Worm (Caenorhabditis elegans) whole organism, L4 larva: Measurements from ENCODE around the gene rpn-1.

ENCODE experiments used
- F37D6.2 ChIP-seq: sonication (generic microtip); optimal IDR thresholded peaks from 2 replicates; lab custom pipeline; 2016; ENCODE audit warnings: mild to moderate bottlenecking, missing genetic modification characterization, missing compliant biosample characterization
- R02D3.7 ChIP-seq: fragments of 150-350 bp; sonication (generic microtip); optimal IDR thresholded peaks from 3 replicates; lab custom pipeline; 2014; ENCODE audit warnings: missing biosample characterization, missing genetic modification characterization
- Y48G9A.11 ChIP-seq: fragments of 200-800 bp; sonication (Bioruptor generic); IDR thresholded peaks from 2 replicates; pipeline ENCODE4 v1.3.6; 2022; ENCODE audit warnings: missing genetic modification reagents, missing genetic modification characterization, missing compliant biosample characterization
- aha-1 ChIP-seq: fragments of 150-350 bp; peaks from one replicate; lab custom pipeline; 2014; ENCODE audit warnings: missing biosample characterization, missing genetic modification characterization
- ceh-20 ChIP-seq: fragments of 200-800 bp; sonication (Bioruptor generic); IDR thresholded peaks from 2 replicates; pipeline ENCODE4 v1.3.6; 2022; ENCODE audit warnings: missing genetic modification reagents, missing genetic modification characterization, missing compliant biosample characterization
- ceh-28 ChIP-seq: fragments of 150-350 bp; optimal IDR thresholded peaks from 2 replicates; lab custom pipeline; 2014; ENCODE audit warnings: missing biosample characterization, missing genetic modification reagents, missing genetic modification characterization
- ceh-32 ChIP-seq: sonication (generic microtip); optimal IDR thresholded peaks from 2 replicates; lab custom pipeline; 2016; ENCODE audit warnings: mild to moderate bottlenecking, missing genetic modification characterization, missing compliant biosample characterization; ENCODE audit not compliant: poor library complexity
- ceh-44 ChIP-seq: fragments of 200-800 bp; sonication (Bioruptor generic); IDR thresholded peaks from 2 replicates; pipeline ENCODE4 v1.3.6; 2022; ENCODE audit warnings: missing genetic modification reagents, missing genetic modification characterization, missing compliant biosample characterization
- ceh-62 ChIP-seq: sonication (generic microtip); optimal IDR thresholded peaks from 2 replicates; lab custom pipeline; 2017; ENCODE audit warnings: missing biosample characterization, missing genetic modification characterization
- ctbp-1 ChIP-seq: fragments of 200-800 bp; sonication (Bioruptor generic); IDR thresholded peaks from 2 replicates; pipeline ENCODE4 v1.3.6; 2022; ENCODE audit warnings: missing genetic modification reagents, missing genetic modification characterization, missing compliant biosample characterization
- daf-12 ChIP-seq: fragments of 150-350 bp; optimal IDR thresholded peaks from 2 replicates; lab custom pipeline; 2014; ENCODE audit warnings: missing biosample characterization, missing genetic modification reagents, missing genetic modification characterization
- daf-16 ChIP-seq, 3 experiments: sonication (generic microtip); optimal IDR thresholded peaks; 2 replicates each; lab custom pipeline; 2016 to 2017; ENCODE audit warnings: missing genetic modification characterization in 3 of 3, missing genetic modification reagents in 3 of 3, mild to moderate bottlenecking in 2 of 3, missing compliant biosample characterization in 2 of 3, missing biosample characterization in 1 of 3, moderate library complexity in 1 of 3
- dpl-1 ChIP-seq: fragments of 150-350 bp; optimal IDR thresholded peaks from 2 replicates; lab custom pipeline; 2014; ENCODE audit warnings: missing biosample characterization, missing genetic modification reagents, missing genetic modification characterization
- dve-1 ChIP-seq: sonication (generic microtip); optimal IDR thresholded peaks from 2 replicates; lab custom pipeline; 2017; ENCODE audit warnings: antibody characterized with exemption, mild to moderate bottlenecking, missing genetic modification characterization, missing compliant biosample characterization; ENCODE audit not compliant: insufficient read depth
- egl-43 ChIP-seq: fragments of 200-800 bp; sonication (Bioruptor generic); IDR thresholded peaks from 2 replicates; pipeline ENCODE4 v1.3.6; 2022; ENCODE audit warnings: missing genetic modification reagents, missing genetic modification characterization, missing compliant biosample characterization
- hlh-30 ChIP-seq: sonication (generic microtip); optimal IDR thresholded peaks from 2 replicates; lab custom pipeline; 2017; ENCODE audit warnings: antibody characterized with exemption, mild to moderate bottlenecking, missing genetic modification characterization, missing compliant biosample characterization; ENCODE audit not compliant: insufficient read depth
- hmg-1.1 ChIP-seq: fragments of 200-800 bp; sonication (Bioruptor generic); IDR thresholded peaks from 2 replicates; pipeline ENCODE4 v1.3.6; 2022; ENCODE audit warnings: missing genetic modification reagents, missing genetic modification characterization, missing compliant biosample characterization
- lsy-2 ChIP-seq, 2 experiments: fragments of 150-350 bp in 1 of 2; sonication (generic microtip) in 1 of 2; optimal IDR thresholded peaks; 2 replicates each; lab custom pipeline; 2014 to 2017; ENCODE audit warnings: missing biosample characterization in 2 of 2, missing genetic modification characterization in 2 of 2
- mdl-1 ChIP-seq, 2 experiments: fragments of 150-350 bp in 1 of 2; sonication (generic microtip) in 1 of 2; optimal IDR thresholded peaks; 2 replicates each; lab custom pipeline; 2014 to 2017; ENCODE audit warnings: missing biosample characterization in 2 of 2, missing genetic modification characterization in 2 of 2
- mep-1 ChIP-seq: fragments of 150-350 bp; sonication (generic microtip); optimal IDR thresholded peaks from 3 replicates; lab custom pipeline; 2014; ENCODE audit warnings: missing biosample characterization, missing genetic modification characterization
- mes-2 ChIP-seq: sonication (generic microtip); optimal IDR thresholded peaks from 2 replicates; lab custom pipeline; 2016; ENCODE audit warnings: missing genotype, mild to moderate bottlenecking, missing genetic modification characterization, missing compliant biosample characterization; ENCODE audit not compliant: poor library complexity, severe bottlenecking
- mxl-2 ChIP-seq: fragments of 200-800 bp; sonication (Bioruptor generic); conservative IDR thresholded peaks from 2 replicates; pipeline ENCODE4 v1.3.6; 2022; ENCODE audit warnings: missing genetic modification reagents, missing genetic modification characterization, missing compliant biosample characterization
- mxl-3 ChIP-seq: fragments of 200-800 bp; sonication (Bioruptor generic); optimal IDR thresholded peaks from 2 replicates; lab custom pipeline; 2018; ENCODE audit warnings: mild to moderate bottlenecking, missing genetic modification characterization, missing compliant biosample characterization
- nhr-102 ChIP-seq: sonication (generic microtip); optimal IDR thresholded peaks from 2 replicates; lab custom pipeline; 2016; ENCODE audit warnings: mild to moderate bottlenecking, missing genetic modification characterization, moderate library complexity, missing compliant biosample characterization
- nhr-237 ChIP-seq: sonication (generic microtip); optimal IDR thresholded peaks from 2 replicates; lab custom pipeline; 2017; ENCODE audit warnings: missing biosample characterization, missing genetic modification characterization
- nhr-6 ChIP-seq: fragments of 150-350 bp; optimal IDR thresholded peaks from 2 replicates; lab custom pipeline; 2014; ENCODE audit warnings: missing biosample characterization, missing genetic modification characterization
- nhr-76 ChIP-seq: fragments of 150-350 bp; optimal IDR thresholded peaks from 2 replicates; lab custom pipeline; 2014; ENCODE audit warnings: missing biosample characterization, missing genetic modification characterization
- rbr-2 ChIP-seq: sonication (generic microtip); optimal IDR thresholded peaks from 2 replicates; lab custom pipeline; 2016; ENCODE audit warnings: missing genotype, missing genetic modification characterization, missing compliant biosample characterization
- saeg-2 ChIP-seq: fragments of 200-800 bp; sonication (Bioruptor generic); IDR thresholded peaks from 2 replicates; pipeline ENCODE4 v1.3.6; 2022; ENCODE audit warnings: missing genetic modification reagents, missing genetic modification characterization, missing compliant biosample characterization
- tag-97 ChIP-seq: fragments of 200-800 bp; sonication (Bioruptor generic); IDR thresholded peaks from 2 replicates; pipeline ENCODE4 v1.3.6; 2022; ENCODE audit warnings: missing genetic modification characterization, missing compliant biosample characterization
- unc-130 ChIP-seq: sonication (generic microtip); optimal IDR thresholded peaks from 2 replicates; lab custom pipeline; 2016; ENCODE audit warnings: missing genetic modification reagents, missing genetic modification characterization, missing compliant biosample characterization
- unc-62 ChIP-seq, 3 experiments: fragments of 150-350 bp in 1 of 3; sonication (generic microtip); optimal IDR thresholded peaks in 2 of 3; peaks in 1 of 3; 1 replicate in 1 of 3; 2 replicates in 2 of 3; lab custom pipeline; 2014 to 2017; ENCODE audit warnings: missing biosample characterization in 3 of 3, missing genetic modification characterization in 3 of 3, missing genetic modification reagents in 3 of 3, missing genotype in 1 of 3
- zfp-3 ChIP-seq: fragments of 200-800 bp; sonication (Bioruptor generic); conservative IDR thresholded peaks from 2 replicates; pipeline ENCODE4 v1.3.6; 2022; ENCODE audit warnings: missing genetic modification reagents, missing genetic modification characterization, missing compliant biosample characterization
- zip-11 ChIP-seq: fragments of 200-800 bp; sonication (Bioruptor generic); IDR thresholded peaks from 2 replicates; pipeline ENCODE4 v1.3.6; 2022; ENCODE audit warnings: missing genetic modification characterization, missing compliant biosample characterization
- ztf-11 ChIP-seq: fragments of 150-350 bp; optimal IDR thresholded peaks from 2 replicates; lab custom pipeline; 2014; ENCODE audit warnings: missing biosample characterization, missing genetic modification characterization

The rpn-1 gene

ce11 chrIV:6909863-6910733 lies at the start of gene rpn-1, which contains the start of gene ribo-1:
Gene rpn-1, minus strand, starts transcription at chrIV:6909913.
Gene ribo-1, plus strand, starts transcription at chrIV:6910683.
- no peak for TF ChIP-seq zfp-3 (GFP tag; lab: Robert Waterston, UW)
- peak; percentile 15 for TF ChIP-seq nhr-6
- no peak for TF ChIP-seq ceh-44 (GFP tag; lab: Robert Waterston, UW)
- TF ChIP-seq unc-62 (GFP tag; optimal IDR thresholded peaks at IDR 0.05 in 1 of 2; lab: Kevin White, UChicago): peak in 1 of 2 experiments; percentile 19
- no peak for TF ChIP-seq unc-62 (tag; optimal IDR thresholded peaks at IDR 0.05; lab: Kevin White, UChicago)
- TF ChIP-seq hlh-30 (tag; lab: Kevin White, UChicago): no peak
- peak; percentile 39 for TF ChIP-seq mes-2 (tag; lab: Kevin White, UChicago)
- no peak for TF ChIP-seq egl-43 (GFP tag; lab: Robert Waterston, UW)
- TF ChIP-seq dpl-1 (GFP tag; lab: Kevin White, UChicago): peak; percentile 57
- TF ChIP-seq R02D3.7 (tag; lab: Kevin White, UChicago): no peak
- TF ChIP-seq mdl-1 (tag; optimal IDR thresholded peaks at IDR 0.05; lab: Kevin White, UChicago): no peak
- TF ChIP-seq tag-97 (GFP tag; lab: Robert Waterston, UW): no peak
- TF ChIP-seq aha-1: peak; percentile 88
- no peak for TF ChIP-seq daf-16 (GFP tag; optimal IDR thresholded peaks at IDR 0.05; lab: Kevin White, UChicago)
- peak; percentile 25 for TF ChIP-seq daf-16 (tag; optimal IDR thresholded peaks at IDR 0.05; lab: Kevin White, UChicago)
- no peak for TF ChIP-seq nhr-76 (tag; lab: Kevin White, UChicago)
- TF ChIP-seq nhr-102 (tag; lab: Kevin White, UChicago): no peak
- TF ChIP-seq ceh-28 (tag; lab: Kevin White, UChicago): no peak
- no peak for TF ChIP-seq mxl-3
- peak in 1 of 2 experiments; percentile 64 for TF ChIP-seq lsy-2 (tag; optimal IDR thresholded peaks at IDR 0.05; lab: Kevin White, UChicago)
- TF ChIP-seq unc-130 (GFP tag; lab: Kevin White, UChicago): peak; percentile 53
- TF ChIP-seq ceh-32: no peak
- no peak for TF ChIP-seq saeg-2 (GFP tag; lab: Robert Waterston, UW)
- peak; percentile 9 for TF ChIP-seq dve-1 (tag; lab: Kevin White, UChicago)
- no peak for TF ChIP-seq ztf-11 (tag; lab: Kevin White, UChicago)

ce11 chrIV:6959483-6959882 lies 49.8 kb upstream of the rpn-1 start:
- TF ChIP-seq lsy-2 (tag; optimal IDR thresholded peaks at IDR 0.05; lab: Kevin White, UChicago) (peak in 1 of 2 experiments; percentile 9), nhr-237 (no peak), ceh-62 (no peak), mxl-2 (GFP tag; lab: Robert Waterston, UW) (no peak), daf-12 (tag; lab: Kevin White, UChicago) (no peak), ctbp-1 (GFP tag; lab: Robert Waterston, UW) (0 out of 2 replicates have a peak, but pooled peaks have one; percentile 29), mxl-3 (no peak), F37D6.2 (tag; lab: Kevin White, UChicago) (no peak)

DNA sequence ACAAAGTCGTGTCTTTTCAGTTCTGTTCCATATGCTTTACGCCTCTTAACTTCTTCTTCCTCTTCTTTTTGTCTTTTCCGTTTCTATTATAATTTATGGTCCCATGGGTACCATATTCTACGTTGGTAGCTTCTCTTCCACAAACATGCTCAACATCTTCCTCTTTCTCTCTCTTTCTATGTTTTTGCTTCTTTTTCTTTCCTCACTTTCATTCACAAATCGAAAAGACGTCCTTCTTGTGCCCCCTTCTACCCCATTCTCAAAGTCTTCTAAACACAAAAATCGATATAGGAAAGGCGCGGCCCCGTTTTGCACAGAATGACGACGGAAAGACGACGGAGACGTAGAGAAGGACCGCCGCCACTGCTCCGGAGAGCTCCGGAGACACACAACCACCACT lies 49.0 kb upstream of the rpn-1 start:
- TF ChIP-seq ctbp-1 (GFP tag; lab: Robert Waterston, UW) (0 out of 2 replicates have a peak, but pooled peaks have one; percentile 7), lsy-2 (tag; optimal IDR thresholded peaks at IDR 0.05; lab: Kevin White, UChicago) (peak; percentile 8 to 57), mep-1 (peak; percentile 38), unc-62 (GFP tag; optimal IDR thresholded peaks at IDR 0.05 in 1 of 2; lab: Kevin White, UChicago) (peak in 1 of 2 experiments; percentile 98), unc-62 (tag; optimal IDR thresholded peaks at IDR 0.05; lab: Kevin White, UChicago) (no peak), R02D3.7 (tag; lab: Kevin White, UChicago) (no peak), hmg-1.1 (GFP tag; lab: Robert Waterston, UW) (peak; percentile 54; the same call in 1 of the 2 replicates), zip-11 (no peak), ceh-20 (GFP tag; lab: Robert Waterston, UW) (peak; percentile 64; the same call in 1 of the 2 replicates), rbr-2 (peak; percentile 43), hlh-30 (tag; lab: Kevin White, UChicago) (peak; percentile 43), Y48G9A.11 (GFP tag; lab: Robert Waterston, UW) (no peak), ceh-28 (tag; lab: Kevin White, UChicago) (peak; percentile 54)
